Worm (Caenorhabditis elegans) whole organism, L1 larva: ENCODE results near the gene C12D12.1.
A peak's percentile ranks its signal among the peaks of the same experiment; 100 is the strongest.

Source experiments
- C16A3.4 ChIP-seq: fragments of 150-350 bp; optimal IDR thresholded peaks from 2 replicates; lab custom pipeline; 2014; ENCODE audit warnings: missing biosample characterization, missing genetic modification characterization
- ama-1 ChIP-seq: fragments of 150-350 bp; optimal IDR thresholded peaks from 2 replicates; lab custom pipeline; 2014
- blmp-1 ChIP-seq: fragments of 150-350 bp; optimal IDR thresholded peaks from 2 replicates; lab custom pipeline; 2014; ENCODE audit warnings: missing biosample characterization, missing genetic modification characterization
- ceh-8 ChIP-seq: fragments of 200-800 bp; sonication (Bioruptor generic); optimal IDR thresholded peaks from 2 replicates; lab custom pipeline; 2018; ENCODE audit warnings: mild to moderate bottlenecking, missing genetic modification characterization, moderate library complexity, missing compliant biosample characterization
- ceh-82 ChIP-seq, 3 experiments: fragments of 150-350 bp in 1 of 3; sonication (generic microtip) in 2 of 3; optimal IDR thresholded peaks; 2 replicates each; lab custom pipeline; 2014 to 2017; ENCODE audit warnings: missing biosample characterization in 3 of 3, missing genetic modification characterization in 3 of 3
- ceh-88 ChIP-seq: fragments of 200-800 bp; sonication (Bioruptor generic); IDR thresholded peaks from 2 replicates; pipeline ENCODE4 v1.3.6; 2022; ENCODE audit warnings: missing genetic modification characterization, missing compliant biosample characterization
- ceh-90 ChIP-seq: sonication (generic microtip); optimal IDR thresholded peaks from 2 replicates; lab custom pipeline; 2016; ENCODE audit warnings: missing genetic modification characterization, missing compliant biosample characterization
- dsc-1 ChIP-seq: sonication (generic microtip); optimal IDR thresholded peaks from 2 replicates; lab custom pipeline; 2016; ENCODE audit warnings: mild to moderate bottlenecking, missing genetic modification characterization, missing compliant biosample characterization
- efl-1 ChIP-seq, 4 experiments: fragments of 150-350 bp; optimal IDR thresholded peaks in 3 of 4; peaks in 1 of 4; 1 replicate in 1 of 4; 2 replicates in 3 of 4; lab custom pipeline; 2014; ENCODE audit warnings: missing biosample characterization in 2 of 4, missing genetic modification characterization in 2 of 4, missing genetic modification reagents in 2 of 4
- efl-3 ChIP-seq: fragments of 200-800 bp; sonication (Bioruptor generic); optimal IDR thresholded peaks from 2 replicates; lab custom pipeline; 2018; ENCODE audit warnings: mild to moderate bottlenecking, missing genetic modification characterization, missing compliant biosample characterization
- egl-13 ChIP-seq: sonication (generic microtip); optimal IDR thresholded peaks from 2 replicates; lab custom pipeline; 2016; ENCODE audit warnings: missing genotype, missing genetic modification reagents, missing genetic modification characterization, missing compliant biosample characterization
- egl-27 ChIP-seq, 2 experiments: fragments of 150-350 bp in 1 of 2; sonication (generic microtip); optimal IDR thresholded peaks; 3 replicates each; lab custom pipeline; 2017 to 2018; ENCODE audit warnings: missing biosample characterization in 2 of 2, missing genetic modification characterization in 2 of 2, missing genetic modification reagents in 2 of 2
- elt-3 ChIP-seq, 6 experiments: fragments of 150-350 bp in 1 of 6; sonication (generic microtip); optimal IDR thresholded peaks; 2 replicates each; lab custom pipeline; 2017 to 2018; ENCODE audit warnings: missing biosample characterization in 6 of 6, missing genetic modification characterization in 6 of 6, inconsistent platforms in 1 of 6
- ets-5 ChIP-seq: fragments of 200-800 bp; sonication (Bioruptor generic); IDR thresholded peaks from 2 replicates; pipeline ENCODE4 v1.3.6; 2022; ENCODE audit warnings: missing genetic modification characterization, missing compliant biosample characterization
- fkh-10 ChIP-seq: sonication (generic microtip); optimal IDR thresholded peaks from 2 replicates; lab custom pipeline; 2017; ENCODE audit warnings: missing biosample characterization, missing genetic modification reagents, missing genetic modification characterization
- fkh-4 ChIP-seq: sonication (generic microtip); optimal IDR thresholded peaks from 2 replicates; lab custom pipeline; 2016; ENCODE audit warnings: missing compliant biosample characterization, missing genetic modification characterization, borderline replicate concordance
- fkh-8 ChIP-seq: sonication (generic microtip); optimal IDR thresholded peaks from 2 replicates; lab custom pipeline; 2016; ENCODE audit warnings: mild to moderate bottlenecking, missing genetic modification characterization, missing compliant biosample characterization
- hlh-17 ChIP-seq: fragments of 200-800 bp; sonication (Bioruptor generic); optimal IDR thresholded peaks from 2 replicates; lab custom pipeline; 2018; ENCODE audit warnings: missing genetic modification characterization, mild to moderate bottlenecking, missing compliant biosample characterization, moderate library complexity, borderline replicate concordance
- hpl-2 ChIP-seq: fragments of 150-350 bp; optimal IDR thresholded peaks from 2 replicates; lab custom pipeline; 2014; ENCODE audit warnings: missing biosample characterization, missing genetic modification reagents, missing genetic modification characterization
- isw-1 ChIP-seq: fragments of 200-800 bp; sonication (Bioruptor generic); IDR thresholded peaks from 2 replicates; pipeline ENCODE4 v1.3.6; 2022; ENCODE audit warnings: missing genetic modification characterization, missing compliant biosample characterization
- lin-15B ChIP-seq: fragments of 150-350 bp; sonication (generic microtip); optimal IDR thresholded peaks from 3 replicates; lab custom pipeline; 2014; ENCODE audit warnings: missing biosample characterization, missing genetic modification characterization
- lsy-2 ChIP-seq, 2 experiments: fragments of 150-350 bp; optimal IDR thresholded peaks; 2 replicates each; lab custom pipeline; 2014; ENCODE audit warnings: missing biosample characterization in 2 of 2, missing genetic modification characterization in 2 of 2
- mab-9 ChIP-seq: fragments of 200-800 bp; sonication (Bioruptor generic); IDR thresholded peaks from 2 replicates; pipeline ENCODE4 v1.3.6; 2022; ENCODE audit warnings: missing genetic modification reagents, missing genetic modification characterization, missing compliant biosample characterization
- mdl-1 ChIP-seq, 2 experiments: fragments of 150-350 bp; optimal IDR thresholded peaks; 2 replicates each; lab custom pipeline; 2014 to 2017; ENCODE audit warnings: missing biosample characterization in 2 of 2, missing genetic modification characterization in 2 of 2, inconsistent platforms in 1 of 2
- mep-1 ChIP-seq: fragments of 150-350 bp; optimal IDR thresholded peaks from 2 replicates; lab custom pipeline; 2014; ENCODE audit warnings: missing biosample characterization, missing genetic modification characterization
- nhr-19 ChIP-seq: fragments of 200-800 bp; sonication (Bioruptor generic); conservative IDR thresholded peaks from 2 replicates; pipeline ENCODE4 v1.3.6; 2022; ENCODE audit warnings: missing genetic modification characterization, missing compliant biosample characterization
- nhr-20 ChIP-seq: sonication (generic microtip); optimal IDR thresholded peaks from 2 replicates; lab custom pipeline; 2016; ENCODE audit warnings: mild to moderate bottlenecking, missing genetic modification characterization, missing compliant biosample characterization
- nhr-237 ChIP-seq: fragments of 150-350 bp; optimal IDR thresholded peaks from 2 replicates; lab custom pipeline; 2014; ENCODE audit warnings: missing biosample characterization, missing genetic modification characterization
- nhr-47 ChIP-seq: sonication (generic microtip); optimal IDR thresholded peaks from 2 replicates; lab custom pipeline; 2016; ENCODE audit warnings: mild to moderate bottlenecking, missing genetic modification characterization, moderate library complexity, missing compliant biosample characterization
- nhr-71 ChIP-seq: sonication (generic microtip); optimal IDR thresholded peaks from 2 replicates; lab custom pipeline; 2016; ENCODE audit warnings: mild to moderate bottlenecking, missing genetic modification characterization, moderate library complexity, missing compliant biosample characterization
- nhr-76 ChIP-seq: sonication (generic microtip); optimal IDR thresholded peaks from 2 replicates; lab custom pipeline; 2017; ENCODE audit warnings: missing biosample characterization, missing genetic modification characterization
- nhr-84 ChIP-seq: sonication (generic microtip); optimal IDR thresholded peaks from 2 replicates; lab custom pipeline; 2017; ENCODE audit warnings: missing biosample characterization, missing genetic modification characterization
- nhr-85 ChIP-seq: sonication (generic microtip); peaks from one replicate; lab custom pipeline; 2016; ENCODE audit warnings: missing genetic modification characterization, inconsistent platforms, missing compliant biosample characterization
- nhr-90 ChIP-seq: sonication (generic microtip); optimal IDR thresholded peaks from 2 replicates; lab custom pipeline; 2016; ENCODE audit warnings: mild to moderate bottlenecking, missing genetic modification characterization, missing compliant biosample characterization; ENCODE audit not compliant: poor library complexity
- pax-3 ChIP-seq: fragments of 200-800 bp; sonication (Bioruptor generic); optimal IDR thresholded peaks from 2 replicates; lab custom pipeline; 2018; ENCODE audit warnings: mild to moderate bottlenecking, missing genetic modification characterization, moderate library complexity, missing compliant biosample characterization
- rnt-1 ChIP-seq: sonication (generic microtip); optimal IDR thresholded peaks from 2 replicates; lab custom pipeline; 2016; ENCODE audit warnings: mild to moderate bottlenecking, missing genetic modification characterization, moderate library complexity, missing compliant biosample characterization
- snpc-4 ChIP-seq: fragments of 150-350 bp; optimal IDR thresholded peaks from 2 replicates; lab custom pipeline; 2014; ENCODE audit warnings: missing biosample characterization, missing genetic modification characterization
- snu-23 ChIP-seq: sonication (generic microtip); optimal IDR thresholded peaks from 2 replicates; lab custom pipeline; 2016; ENCODE audit warnings: missing genetic modification characterization, missing compliant biosample characterization
- sox-4 ChIP-seq: sonication (generic microtip); optimal IDR thresholded peaks from 2 replicates; lab custom pipeline; 2016; ENCODE audit warnings: missing genetic modification characterization, missing compliant biosample characterization
- sup-37 ChIP-seq: fragments of 200-800 bp; sonication (Bioruptor generic); optimal IDR thresholded peaks from 2 replicates; lab custom pipeline; 2018; ENCODE audit warnings: mild to moderate bottlenecking, missing genetic modification characterization, missing compliant biosample characterization
- unc-130 ChIP-seq: fragments of 150-350 bp; optimal IDR thresholded peaks from 2 replicates; lab custom pipeline; 2017; ENCODE audit warnings: missing biosample characterization, missing genetic modification characterization, inconsistent platforms
- unc-62 ChIP-seq: fragments of 150-350 bp; optimal IDR thresholded peaks from 2 replicates; lab custom pipeline; 2014; ENCODE audit warnings: missing biosample characterization, missing genetic modification reagents, missing genetic modification characterization
- vab-15 ChIP-seq: sonication (generic microtip); optimal IDR thresholded peaks from 2 replicates; lab custom pipeline; 2017; ENCODE audit warnings: missing genotype, mild to moderate bottlenecking, missing genetic modification characterization, missing compliant biosample characterization
- xbp-1 ChIP-seq: sonication (generic microtip); optimal IDR thresholded peaks from 2 replicates; lab custom pipeline; 2016; ENCODE audit warnings: missing genetic modification characterization, missing compliant biosample characterization
- zag-1 ChIP-seq: fragments of 150-350 bp; optimal IDR thresholded peaks from 2 replicates; lab custom pipeline; 2014; ENCODE audit warnings: missing biosample characterization, missing genetic modification characterization

Gene C12D12.1

ce11 chrX:3536302-3537251 is 37.5 kb downstream of the C12D12.1 start (continued):
- no peak for TF ChIP-seq elt-3 (tag; optimal IDR thresholded peaks at IDR 0.05; lab: Kevin White, UChicago)
- TF ChIP-seq nhr-84 (tag; lab: Kevin White, UChicago) = no peak
- peak; percentile 77 for TF ChIP-seq rnt-1
- TF ChIP-seq nhr-71 = peak; percentile 61

- TF ChIP-seq fkh-8 (tag; lab: Kevin White, UChicago) (no peak), lin-15B (no peak), mdl-1 (tag; optimal IDR thresholded peaks at IDR 0.05; lab: Kevin White, UChicago) (no peak), ets-5 (no peak), nhr-47 (tag; lab: Kevin White, UChicago) (no peak), efl-3 (GFP tag; lab: Kevin White, UChicago) (no peak)
These were observed 38.3 kb downstream of the C12D12.1 start, which contains the start of gene gyg-1 for ce11 chrX:3537335-3537734. Gene gyg-1 (plus strand): TSS chrX:3537635.

- TF ChIP-seq mep-1 (tag; lab: Kevin White, UChicago) (no peak), nhr-19 (no peak), snpc-4 (tag; lab: Kevin White, UChicago) (no peak), C16A3.4 (tag; lab: Kevin White, UChicago) (no peak), sup-37 (no peak), egl-27 (tag; optimal IDR thresholded peaks at IDR 0.05; lab: Kevin White, UChicago) (no peak), ceh-8 (no peak), nhr-237 (no peak), mdl-1 (tag; optimal IDR thresholded peaks at IDR 0.05; lab: Kevin White, UChicago) (no peak), isw-1 (GFP tag; lab: Robert Waterston, UW) (no peak), mab-9 (GFP tag; lab: Robert Waterston, UW) (no peak), egl-13 (no peak), vab-15 (no peak), nhr-76 (no peak)
These were observed 39.0 kb downstream of the C12D12.1 start for ce11 chrX:3538067-3538466.

- TF ChIP-seq sox-4 (tag; lab: Kevin White, UChicago) (no peak), mep-1 (tag; lab: Kevin White, UChicago) (peak; percentile 37), nhr-47 (tag; lab: Kevin White, UChicago) (peak; percentile 28), fkh-10 (GFP tag; lab: Kevin White, UChicago) (no peak), ceh-82 (tag; optimal IDR thresholded peaks at IDR 0.05; lab: Kevin White, UChicago) (peak in 1 of 3 experiments; percentile 2), dsc-1 (tag; lab: Kevin White, UChicago) (no peak), nhr-19 (0 out of 2 replicates have a peak, but pooled peaks have one; percentile 3), unc-130 (tag; lab: Kevin White, UChicago) (no peak), hpl-2 (no peak), zag-1 (tag; lab: Kevin White, UChicago) (no peak), blmp-1 (peak; percentile 64), nhr-90 (tag; lab: Kevin White, UChicago) (peak; percentile 15), fkh-4 (tag; lab: Kevin White, UChicago) (no peak), lsy-2 (tag; optimal IDR thresholded peaks at IDR 0.05; lab: Kevin White, UChicago) (peak; percentile 13 to 40), ceh-88 (no peak), ama-1 (peak; percentile 56), pax-3 (tag; lab: Kevin White, UChicago) (no peak), mdl-1 (tag; optimal IDR thresholded peaks at IDR 0.05; lab: Kevin White, UChicago) (peak in 1 of 2 experiments; percentile 19), unc-62 (GFP tag; lab: Kevin White, UChicago) (no peak), nhr-85 (tag; lab: Kevin White, UChicago) (peak; percentile 61), nhr-20 (no peak), snu-23 (GFP tag; lab: Kevin White, UChicago) (peak; percentile 39), nhr-71 (peak; percentile 30), efl-1 (optimal IDR thresholded peaks at IDR 0.05; lab: Kevin White, UChicago) (peak in 1 of 2 experiments; percentile 59), efl-1 (GFP tag; optimal IDR thresholded peaks at IDR 0.05 in 1 of 2; lab: Kevin White, UChicago) (peak in 1 of 2 experiments; percentile 49), hlh-17 (GFP tag; lab: Kevin White, UChicago) (no peak), xbp-1 (tag; lab: Kevin White, UChicago) (no peak), isw-1 (GFP tag; lab: Robert Waterston, UW) (no peak), ceh-90 (tag; lab: Kevin White, UChicago) (no peak)
These were observed 41.8 kb downstream of the C12D12.1 start for ce11 chrX:3540861-3541260.
